Worm (Caenorhabditis elegans): ENCODE measurements around the gene Y69A2AR.25.

Gene Y69A2AR.25

ce11 chrIV:2537741-2538140 is 30.4 kb downstream of the Y69A2AR.25 start:
- TF ChIP-seq him-1 (tag; optimal IDR thresholded peaks at IDR 0.05): no peak
- no peak for TF ChIP-seq dao-5 (tag; optimal IDR thresholded peaks at IDR 0.05)

- no peak for TF ChIP-seq dao-5 (tag; optimal IDR thresholded peaks at IDR 0.05)
- TF ChIP-seq W03F9.2 (tag; optimal IDR thresholded peaks at IDR 0.05): no peak
- no peak for TF ChIP-seq him-1 (tag; optimal IDR thresholded peaks at IDR 0.05)
Measured at ce11 chrIV:2530285-2530684, 37.9 kb downstream of the Y69A2AR.25 start.

ce11 chrIV:2529281-2529680 is 38.9 kb downstream of the Y69A2AR.25 start:
- no peak for TF ChIP-seq dao-5 (tag; optimal IDR thresholded peaks at IDR 0.05)
- no peak for TF ChIP-seq him-1 (tag; optimal IDR thresholded peaks at IDR 0.05)
- no peak for TF ChIP-seq W03F9.2 (tag; optimal IDR thresholded peaks at IDR 0.05)

- TF ChIP-seq dao-5 (tag; optimal IDR thresholded peaks at IDR 0.05) (no peak), W03F9.2 (tag; optimal IDR thresholded peaks at IDR 0.05) (no peak), him-1 (tag; optimal IDR thresholded peaks at IDR 0.05) (no peak)
Measured at ce11 chrIV:2526836-2527235, 41.3 kb downstream of the Y69A2AR.25 start.
